Worm (Caenorhabditis elegans) whole organism, young adult: ENCODE results near the gene F49E12.8.

Source experiments
- B0336.3 ChIP-seq: fragments of 200-800 bp; sonication (Bioruptor generic); IDR thresholded peaks from 2 replicates; pipeline ENCODE4 v1.3.6; 2022; ENCODE audit warnings: missing genetic modification characterization, missing compliant biosample characterization
- C06A6.2 ChIP-seq: fragments of 200-800 bp; sonication (Bioruptor generic); conservative IDR thresholded peaks from 2 replicates; pipeline ENCODE4 v1.3.6; 2022; ENCODE audit warnings: missing genetic modification characterization, missing compliant biosample characterization
- F10E7.11 ChIP-seq: sonication (generic microtip); optimal IDR thresholded peaks from 2 replicates; lab custom pipeline; 2017; ENCODE audit warnings: mild to moderate bottlenecking, missing genetic modification characterization, moderate library complexity, missing compliant biosample characterization
- F39B2.1 ChIP-seq: fragments of 200-800 bp; sonication (Bioruptor generic); IDR thresholded peaks from 2 replicates; pipeline ENCODE4 v1.3.6; 2022; ENCODE audit warnings: missing genetic modification reagents, missing genetic modification characterization, missing compliant biosample characterization
- F57A8.1 ChIP-seq: fragments of 200-800 bp; sonication (Bioruptor generic); optimal IDR thresholded peaks from 2 replicates; lab custom pipeline; 2018; ENCODE audit warnings: mild to moderate bottlenecking, missing genetic modification characterization, moderate library complexity, missing compliant biosample characterization
- Y56A3A.18 ChIP-seq: fragments of 200-800 bp; sonication (Bioruptor generic); IDR thresholded peaks from 2 replicates; pipeline ENCODE4 v1.3.6; 2022; ENCODE audit warnings: missing genetic modification reagents, missing genetic modification characterization, missing compliant biosample characterization
- Y67H2A.10 ChIP-seq: fragments of 200-800 bp; sonication (Bioruptor generic); conservative IDR thresholded peaks from 2 replicates; pipeline ENCODE4 v1.3.6; 2022; ENCODE audit warnings: missing genetic modification reagents, missing genetic modification characterization, missing compliant biosample characterization
- ZK185.1 ChIP-seq: sonication (generic microtip); optimal IDR thresholded peaks from 2 replicates; lab custom pipeline; 2016; ENCODE audit warnings: mild to moderate bottlenecking, missing genetic modification characterization, missing compliant biosample characterization; ENCODE audit not compliant: poor library complexity, severe bottlenecking
- ama-1 ChIP-seq, 3 experiments: fragments of 150-350 bp in 1 of 3; sonication (generic microtip) in 2 of 3; optimal IDR thresholded peaks; 2 replicates each; lab custom pipeline; 2014 to 2018; ENCODE audit warnings: missing biosample characterization in 2 of 3, missing genetic modification characterization in 2 of 3, missing genetic modification reagents in 2 of 3
- aptf-3 ChIP-seq: fragments of 200-800 bp; sonication (Bioruptor generic); IDR thresholded peaks from 2 replicates; pipeline ENCODE4 v1.3.6; 2022; ENCODE audit warnings: missing genetic modification characterization, missing compliant biosample characterization
- atf-7 ChIP-seq: sonication (generic microtip); optimal IDR thresholded peaks from 2 replicates; lab custom pipeline; 2017; ENCODE audit warnings: mild to moderate bottlenecking, missing genetic modification characterization, missing compliant biosample characterization
- bed-1 ChIP-seq: fragments of 200-800 bp; sonication (Bioruptor generic); IDR thresholded peaks from 2 replicates; pipeline ENCODE4 v1.3.6; 2022; ENCODE audit warnings: missing genetic modification reagents, missing genetic modification characterization, missing compliant biosample characterization
- ccch-3 ChIP-seq: fragments of 200-800 bp; sonication (Bioruptor generic); optimal IDR thresholded peaks from 2 replicates; lab custom pipeline; 2018; ENCODE audit warnings: mild to moderate bottlenecking, missing genetic modification characterization, missing compliant biosample characterization
- ceh-100 ChIP-seq: fragments of 200-800 bp; sonication (Bioruptor generic); IDR thresholded peaks from 2 replicates; pipeline ENCODE4 v1.3.6; 2022; ENCODE audit warnings: missing genetic modification reagents, missing genetic modification characterization, missing compliant biosample characterization
- ceh-27 ChIP-seq: fragments of 200-800 bp; sonication (Bioruptor generic); optimal IDR thresholded peaks from 2 replicates; lab custom pipeline; 2018; ENCODE audit warnings: mild to moderate bottlenecking, missing genetic modification characterization, moderate library complexity, missing compliant biosample characterization
- ceh-79 ChIP-seq: sonication (generic microtip); optimal IDR thresholded peaks from 2 replicates; lab custom pipeline; 2017; ENCODE audit warnings: mild to moderate bottlenecking, missing genetic modification characterization, missing compliant biosample characterization
- ceh-91 ChIP-seq: fragments of 200-800 bp; sonication (Bioruptor generic); IDR thresholded peaks from 2 replicates; pipeline ENCODE4 v1.3.6; 2022; ENCODE audit warnings: missing genetic modification reagents, missing genetic modification characterization, missing compliant biosample characterization
- egl-18 ChIP-seq: fragments of 200-800 bp; sonication (Bioruptor generic); IDR thresholded peaks from 2 replicates; pipeline ENCODE4 v1.3.6; 2022; ENCODE audit warnings: missing genetic modification reagents, missing genetic modification characterization, missing compliant biosample characterization
- ets-4 ChIP-seq: fragments of 200-800 bp; sonication (Bioruptor generic); optimal IDR thresholded peaks from 2 replicates; lab custom pipeline; 2018; ENCODE audit warnings: mild to moderate bottlenecking, missing genetic modification characterization, missing compliant biosample characterization
- him-1 ChIP-seq: sonication (generic microtip); optimal IDR thresholded peaks from 2 replicates; lab custom pipeline; 2016; ENCODE audit warnings: missing genotype, missing genetic modification reagents, missing genetic modification characterization, missing compliant biosample characterization
- hlh-26 ChIP-seq: fragments of 200-800 bp; sonication (Bioruptor generic); conservative IDR thresholded peaks from 2 replicates; pipeline ENCODE4 v1.3.6; 2022; ENCODE audit warnings: missing genetic modification reagents, missing genetic modification characterization, missing compliant biosample characterization
- hsf-1 ChIP-seq: fragments of 200-800 bp; sonication (Bioruptor generic); IDR thresholded peaks from 2 replicates; pipeline ENCODE4 v1.3.6; 2022; ENCODE audit warnings: missing genetic modification reagents, missing genetic modification characterization, missing compliant biosample characterization
- lin-26 ChIP-seq: fragments of 200-800 bp; sonication (Bioruptor generic); IDR thresholded peaks from 2 replicates; pipeline ENCODE4 v1.3.6; 2022; ENCODE audit warnings: missing genetic modification reagents, missing genetic modification characterization, missing compliant biosample characterization
- lin-35 ChIP-seq, 3 experiments: fragments of 150-350 bp in 2 of 3; sonication (generic microtip) in 1 of 3; optimal IDR thresholded peaks; 2 replicates each; lab custom pipeline; 2014 to 2018; ENCODE audit warnings: missing biosample characterization in 3 of 3, missing genetic modification characterization in 3 of 3, missing genetic modification reagents in 3 of 3
- lin-40 ChIP-seq: sonication (generic microtip); optimal IDR thresholded peaks from 2 replicates; lab custom pipeline; 2016; ENCODE audit warnings: missing genetic modification characterization, mild to moderate bottlenecking, missing compliant biosample characterization, missing genotype, missing genetic modification reagents
- lsl-1 ChIP-seq: fragments of 200-800 bp; sonication (Bioruptor generic); optimal IDR thresholded peaks from 2 replicates; lab custom pipeline; 2018; ENCODE audit warnings: mild to moderate bottlenecking, missing genetic modification characterization, moderate library complexity, missing compliant biosample characterization
- mxl-1 ChIP-seq: sonication (generic microtip); optimal IDR thresholded peaks from 2 replicates; lab custom pipeline; 2016; ENCODE audit warnings: missing genetic modification characterization, missing compliant biosample characterization
- nfya-2 ChIP-seq: fragments of 200-800 bp; sonication (Bioruptor generic); IDR thresholded peaks from 2 replicates; pipeline ENCODE4 v1.3.6; 2022; ENCODE audit warnings: missing genetic modification reagents, missing genetic modification characterization, missing compliant biosample characterization
- pha-4 ChIP-seq: fragments of 150-350 bp; sonication (generic microtip); optimal IDR thresholded peaks from 2 replicates; lab custom pipeline; 2014; ENCODE audit warnings: missing biosample characterization, missing genetic modification reagents, missing genetic modification characterization
- repo-1 ChIP-seq: sonication (generic microtip); optimal IDR thresholded peaks from 2 replicates; lab custom pipeline; 2017; ENCODE audit warnings: mild to moderate bottlenecking, missing genetic modification characterization, missing compliant biosample characterization
- sea-2 ChIP-seq: fragments of 200-800 bp; sonication (Bioruptor generic); IDR thresholded peaks from 2 replicates; pipeline ENCODE4 v1.3.6; 2022; ENCODE audit warnings: missing genetic modification characterization, missing compliant biosample characterization
- snpc-4 ChIP-seq, 5 experiments: fragments of 150-350 bp in 1 of 5; sonication (generic microtip) in 4 of 5; optimal IDR thresholded peaks; 2 replicates each; lab custom pipeline; 2014 to 2018; ENCODE audit warnings: missing genetic modification characterization in 5 of 5, missing biosample characterization in 3 of 5, antibody characterized with exemption in 2 of 5, mild to moderate bottlenecking in 2 of 5, missing compliant biosample characterization in 2 of 5, missing genotype in 2 of 5, moderate library complexity in 2 of 5, missing genetic modification reagents in 1 of 5
- somi-1 ChIP-seq: fragments of 200-800 bp; sonication (Bioruptor generic); optimal IDR thresholded peaks from 2 replicates; lab custom pipeline; 2018; ENCODE audit warnings: mild to moderate bottlenecking, missing genetic modification characterization, missing compliant biosample characterization
- sptf-2 ChIP-seq: fragments of 200-800 bp; sonication (Bioruptor generic); optimal IDR thresholded peaks from 2 replicates; lab custom pipeline; 2018; ENCODE audit warnings: mild to moderate bottlenecking, missing genetic modification characterization, missing compliant biosample characterization
- tbp1 ChIP-seq: fragments of 200-800 bp; sonication (Bioruptor generic); optimal IDR thresholded peaks from 2 replicates; lab custom pipeline; 2018; ENCODE audit warnings: mild to moderate bottlenecking, missing genetic modification characterization, missing compliant biosample characterization
- tbx-9 ChIP-seq: sonication (generic microtip); optimal IDR thresholded peaks from 2 replicates; lab custom pipeline; 2016; ENCODE audit warnings: borderline replicate concordance, missing genetic modification characterization, inconsistent platforms, missing compliant biosample characterization
- tlf-1 ChIP-seq: fragments of 200-800 bp; sonication (Bioruptor generic); optimal IDR thresholded peaks from 2 replicates; lab custom pipeline; 2018; ENCODE audit warnings: mild to moderate bottlenecking, missing genetic modification characterization, missing compliant biosample characterization
- unc-130 ChIP-seq: sonication (generic microtip); optimal IDR thresholded peaks from 2 replicates; lab custom pipeline; 2016; ENCODE audit warnings: missing genetic modification reagents, missing genetic modification characterization, missing compliant biosample characterization
- xnd-1 ChIP-seq: sonication (generic microtip); optimal IDR thresholded peaks from 2 replicates; lab custom pipeline; 2016; ENCODE audit warnings: missing genotype, missing genetic modification reagents, missing genetic modification characterization, missing compliant biosample characterization
- ztf-18 ChIP-seq: sonication (generic microtip); optimal IDR thresholded peaks from 2 replicates; lab custom pipeline; 2016; ENCODE audit warnings: missing genotype, mild to moderate bottlenecking, missing genetic modification characterization, missing compliant biosample characterization
- ztf-26 ChIP-seq: sonication (generic microtip); optimal IDR thresholded peaks from 2 replicates; lab custom pipeline; 2017; ENCODE audit warnings: missing genetic modification characterization, missing compliant biosample characterization
- ztf-3 ChIP-seq: fragments of 200-800 bp; sonication (Bioruptor generic); optimal IDR thresholded peaks from 2 replicates; lab custom pipeline; 2018; ENCODE audit warnings: mild to moderate bottlenecking, missing genetic modification characterization, missing compliant biosample characterization

F49E12.8 gene

DNA sequence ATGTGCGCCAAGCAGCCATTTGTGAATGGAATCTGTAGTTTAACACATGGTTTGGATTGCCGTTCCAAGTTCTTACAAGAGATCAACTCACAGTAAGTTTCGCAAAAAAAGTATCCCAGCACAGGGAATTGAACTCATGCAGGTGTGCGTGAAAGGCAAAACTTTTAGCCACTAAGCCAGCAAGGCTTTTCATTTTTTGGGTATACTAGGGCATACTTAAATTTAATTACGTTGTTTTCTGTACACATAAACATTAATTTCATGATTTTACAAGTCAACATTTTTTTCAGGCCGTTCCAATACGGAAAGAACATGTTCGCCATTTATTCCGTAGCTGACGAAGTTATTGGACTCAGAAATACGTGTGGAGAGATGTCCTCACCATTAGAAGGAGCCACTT is 47.4 kb upstream of the F49E12.8 start (continued):
- peak; percentile 94 for TF ChIP-seq tbp1
- no peak for TF ChIP-seq ccch-3 (GFP tag; lab: Kevin White, UChicago)

DNA sequence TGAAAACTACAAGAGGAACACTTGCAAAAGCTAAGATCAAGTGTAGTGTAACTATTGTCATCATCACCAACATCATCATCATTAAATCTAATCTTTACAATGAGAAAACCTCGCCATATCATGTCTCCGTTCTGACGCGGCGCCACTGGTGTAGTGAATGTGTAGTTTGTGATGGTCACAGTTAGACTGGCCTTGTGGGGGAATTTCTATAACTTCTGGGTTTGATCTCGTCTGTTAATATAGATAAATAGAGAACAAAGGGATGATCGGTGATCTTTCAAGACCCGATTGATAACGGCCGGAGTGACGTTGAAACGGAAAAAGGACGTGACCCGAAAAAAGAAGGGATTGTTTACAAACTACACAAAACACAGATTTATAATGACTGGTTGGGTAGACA is 46.7 kb upstream of the F49E12.8 start:
- TF ChIP-seq somi-1 (GFP tag; lab: Kevin White, UChicago) (peak; percentile 6), ztf-26 (tag; lab: Kevin White, UChicago) (peak; percentile 29), lin-26 (GFP tag; lab: Robert Waterston, UW) (0 out of 2 replicates have a peak, but pooled peaks have one; percentile 9), F57A8.1 (GFP tag; lab: Kevin White, UChicago) (no peak), C06A6.2 (GFP tag; lab: Robert Waterston, UW) (no peak)
- TF ChIP-seq, all 124 proteins: peak for 3

DNA sequence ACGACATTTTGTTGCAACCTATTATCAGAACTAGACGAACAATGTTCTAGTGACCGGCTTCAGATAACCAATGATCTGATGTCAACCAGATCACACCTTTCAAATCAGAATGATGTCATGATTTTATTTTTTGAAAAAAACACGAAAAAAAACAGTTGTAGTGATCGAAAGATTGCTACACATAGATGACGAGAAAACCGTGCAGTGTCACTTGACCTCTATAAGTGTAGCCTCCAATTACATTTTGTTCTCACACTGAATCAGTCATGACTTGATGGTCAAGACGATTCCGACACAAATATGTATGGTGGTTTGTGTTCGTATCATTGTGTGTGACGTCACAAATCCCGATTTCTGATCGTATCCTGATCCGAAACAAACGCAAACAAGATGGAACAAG is 46.0 kb upstream of the F49E12.8 start:
- TF ChIP-seq ztf-18 (tag; lab: Kevin White, UChicago) (no peak), ama-1 (optimal IDR thresholded peaks at IDR 0.05; lab: Kevin White, UChicago) (peak; percentile 68), ama-1 (GFP tag; optimal IDR thresholded peaks at IDR 0.05; lab: Kevin White, UChicago) (no peak), lin-40 (tag; lab: Kevin White, UChicago) (peak; percentile 3), atf-7 (tag; lab: Kevin White, UChicago) (peak; percentile 6), B0336.3 (no peak), ceh-91 (GFP tag; lab: Robert Waterston, UW) (no peak)

DNA sequence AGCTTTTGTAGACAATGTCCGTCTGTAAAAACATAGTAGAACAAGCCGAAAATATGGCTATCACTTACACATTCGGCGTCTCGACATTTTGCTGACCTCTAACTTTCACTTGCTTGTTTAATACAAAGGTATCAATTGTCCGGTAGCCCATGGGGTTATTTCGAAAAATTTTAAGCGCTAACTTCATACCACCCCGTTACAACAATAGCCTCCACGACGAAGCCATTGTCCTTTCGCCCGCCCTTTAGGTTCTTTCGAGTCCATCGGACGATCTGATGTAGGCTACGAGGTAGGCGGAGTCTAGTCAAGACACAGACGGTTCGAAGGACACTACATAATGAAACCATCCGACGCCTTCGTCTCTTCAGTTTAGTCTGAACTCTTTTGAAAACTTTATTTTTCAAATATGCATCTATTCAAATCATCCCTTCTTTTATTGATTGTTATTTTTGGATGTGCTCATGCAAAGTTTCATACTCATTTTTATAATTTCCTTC is 44.7 kb upstream of the F49E12.8 start, which contains the start of gene lips-10:
Gene lips-10 (plus strand): TSS at position 378 of the 497 bp plus-strand sequence.
- TF ChIP-seq pha-4 (no peak), tbx-9 (tag; lab: Kevin White, UChicago) (no peak), Y56A3A.18 (GFP tag; lab: Robert Waterston, UW) (no peak), ztf-3 (GFP tag; lab: Kevin White, UChicago) (no peak), repo-1 (no peak), Y67H2A.10 (no peak), ets-4 (GFP tag; lab: Kevin White, UChicago) (no peak), sptf-2 (GFP tag; lab: Kevin White, UChicago) (no peak), sea-2 (no peak), ceh-79 (tag; lab: Kevin White, UChicago) (no peak), F39B2.1 (GFP tag; lab: Robert Waterston, UW) (no peak), aptf-3 (GFP tag; lab: Robert Waterston, UW) (no peak), snpc-4 (GFP tag; optimal IDR thresholded peaks at IDR 0.05; lab: Kevin White, UChicago) (no peak), snpc-4 (tag; optimal IDR thresholded peaks at IDR 0.05; lab: Kevin White, UChicago) (no peak), lin-35 (GFP tag; optimal IDR thresholded peaks at IDR 0.05; lab: Kevin White, UChicago) (no peak), hlh-26 (no peak), him-1 (no peak)

DNA sequence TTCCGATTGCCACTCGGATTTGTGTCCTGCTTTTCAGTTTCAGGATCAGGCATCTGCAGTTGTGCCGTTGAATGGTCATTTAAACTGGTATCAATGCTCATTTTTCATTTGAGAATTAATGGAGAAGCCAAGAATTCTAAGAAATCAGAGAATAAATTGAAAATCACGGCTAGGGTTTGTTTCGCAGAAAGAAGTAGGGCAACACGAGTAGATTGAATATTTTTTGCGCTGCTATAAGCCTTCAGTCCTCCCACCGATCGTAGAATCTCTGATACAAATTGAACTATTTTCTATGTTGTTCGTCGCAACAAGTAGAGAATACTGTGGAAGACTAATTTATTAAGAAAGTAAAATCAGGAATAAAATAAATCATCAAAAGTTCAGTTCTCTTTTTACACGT is 42.9 kb upstream of the F49E12.8 start, which contains the start of gene acp-3:
Gene acp-3 (minus strand): TSS at position 101 of the 400 bp plus-strand sequence.
- no peak for TF ChIP-seq F10E7.11
- TF ChIP-seq lsl-1 (GFP tag; lab: Kevin White, UChicago) = no peak
- no peak for TF ChIP-seq xnd-1 (tag; lab: Kevin White, UChicago)
- TF ChIP-seq ZK185.1 (tag; lab: Kevin White, UChicago) = no peak
- TF ChIP-seq tlf-1 (GFP tag; lab: Kevin White, UChicago) = no peak
- no peak for TF ChIP-seq ceh-27
- TF ChIP-seq hsf-1 (GFP tag; lab: Robert Waterston, UW) = no peak
- TF ChIP-seq mxl-1 (tag; lab: Kevin White, UChicago) = no peak
- TF ChIP-seq ceh-100 (GFP tag; lab: Robert Waterston, UW) = no peak
- TF ChIP-seq unc-130 (GFP tag; lab: Kevin White, UChicago) = no peak
- TF ChIP-seq nfya-2 (GFP tag; lab: Robert Waterston, UW) = no peak
- no peak for TF ChIP-seq hlh-26
- TF ChIP-seq F39B2.1 (GFP tag; lab: Robert Waterston, UW) = no peak
- TF ChIP-seq bed-1 (GFP tag; lab: Robert Waterston, UW) = no peak
- no peak for TF ChIP-seq egl-18 (GFP tag; lab: Robert Waterston, UW)
- no peak for TF ChIP-seq C06A6.2 (GFP tag; lab: Robert Waterston, UW)
- no peak for TF ChIP-seq ets-4 (GFP tag; lab: Kevin White, UChicago)
